Worm (Caenorhabditis elegans): ENCODE measurements around the gene T09B9.4.

Gene T09B9.4

ce11 chrX:9735479-9735878 is 38.7 kb downstream of the T09B9.4 start:
- TF ChIP-seq nhr-71 (tag; optimal IDR thresholded peaks at IDR 0.05) (peak; percentile 17), nhr-12 (tag; optimal IDR thresholded peaks at IDR 0.05) (no peak), jun-1 (tag; optimal IDR thresholded peaks at IDR 0.05) (no peak), C04F5.9 (tag; optimal IDR thresholded peaks at IDR 0.05) (no peak), mab-9 (GFP tag; IDR thresholded peaks at IDR 0.05) (no peak), C16A3.4 (tag; optimal IDR thresholded peaks at IDR 0.05) (no peak), rnt-1 (tag; optimal IDR thresholded peaks at IDR 0.05) (peak; percentile 45), ceh-90 (tag; optimal IDR thresholded peaks at IDR 0.05) (no peak), unc-62 (GFP tag; optimal IDR thresholded peaks at IDR 0.05) (no peak), nhr-77 (tag; optimal IDR thresholded peaks at IDR 0.05) (no peak), ztf-11 (tag; optimal IDR thresholded peaks at IDR 0.05) (no peak), sptf-1 (tag; optimal IDR thresholded peaks at IDR 0.05) (no peak), ceh-88 (GFP tag; IDR thresholded peaks at IDR 0.05) (no peak), ceh-82 (tag; optimal IDR thresholded peaks at IDR 0.05) (no peak), fkh-8 (tag; optimal IDR thresholded peaks at IDR 0.05) (no peak), nhr-19 (GFP tag; conservative IDR thresholded peaks at IDR 0.05) (no peak), mep-1 (tag; optimal IDR thresholded peaks at IDR 0.05) (no peak), ces-1 (GFP tag; optimal IDR thresholded peaks at IDR 0.05) (no peak), sup-37 (GFP tag; optimal IDR thresholded peaks at IDR 0.05) (no peak), unc-30 (tag; optimal IDR thresholded peaks at IDR 0.05) (no peak), unc-98 (GFP tag; IDR thresholded peaks at IDR 0.05) (no peak), pax-3 (tag; optimal IDR thresholded peaks at IDR 0.05) (no peak), dsc-1 (tag; optimal IDR thresholded peaks at IDR 0.05) (peak; percentile 77), irx-1 (tag; optimal IDR thresholded peaks at IDR 0.05) (no peak), efl-1 (optimal IDR thresholded peaks at IDR 0.05) (no peak), efl-1 (GFP tag; optimal IDR thresholded peaks at IDR 0.05 in 1 of 2) (peak in 1 of 2 experiments; percentile 79), ama-1 (optimal IDR thresholded peaks at IDR 0.05) (no peak), isw-1 (GFP tag; IDR thresholded peaks at IDR 0.05) (no peak), pag-3 (tag; optimal IDR thresholded peaks at IDR 0.05; ENCODE audit: borderline replicate concordance, insufficient read depth) (no peak), tlp-1 (tag; optimal IDR thresholded peaks at IDR 0.05) (no peak), fos-1 (tag; optimal IDR thresholded peaks at IDR 0.05) (no peak)

All from whole organism, L1 larva.